Worm (Caenorhabditis elegans) whole organism, L4 larva: Measurements from ENCODE around the gene nol-10.

ENCODE experiments used
- aha-1 ChIP-seq: fragments of 150-350 bp; peaks from one replicate; lab custom pipeline; 2014; ENCODE audit warnings: missing biosample characterization, missing genetic modification characterization
- dmd-8 ChIP-seq: fragments of 200-800 bp; sonication (Bioruptor generic); IDR thresholded peaks from 2 replicates; pipeline ENCODE4 v1.3.6; 2022; ENCODE audit warnings: missing genetic modification characterization, missing compliant biosample characterization
- mdl-1 ChIP-seq, 2 experiments: fragments of 150-350 bp in 1 of 2; sonication (generic microtip) in 1 of 2; optimal IDR thresholded peaks; 2 replicates each; lab custom pipeline; 2014 to 2017; ENCODE audit warnings: missing biosample characterization in 2 of 2, missing genetic modification characterization in 2 of 2
- nhr-102 ChIP-seq: sonication (generic microtip); optimal IDR thresholded peaks from 2 replicates; lab custom pipeline; 2016; ENCODE audit warnings: mild to moderate bottlenecking, missing genetic modification characterization, moderate library complexity, missing compliant biosample characterization
- nhr-42 ChIP-seq: fragments of 200-800 bp; sonication (Bioruptor generic); IDR thresholded peaks from 2 replicates; pipeline ENCODE4 v1.3.6; 2022; ENCODE audit warnings: missing genetic modification characterization, missing compliant biosample characterization

DNA sequence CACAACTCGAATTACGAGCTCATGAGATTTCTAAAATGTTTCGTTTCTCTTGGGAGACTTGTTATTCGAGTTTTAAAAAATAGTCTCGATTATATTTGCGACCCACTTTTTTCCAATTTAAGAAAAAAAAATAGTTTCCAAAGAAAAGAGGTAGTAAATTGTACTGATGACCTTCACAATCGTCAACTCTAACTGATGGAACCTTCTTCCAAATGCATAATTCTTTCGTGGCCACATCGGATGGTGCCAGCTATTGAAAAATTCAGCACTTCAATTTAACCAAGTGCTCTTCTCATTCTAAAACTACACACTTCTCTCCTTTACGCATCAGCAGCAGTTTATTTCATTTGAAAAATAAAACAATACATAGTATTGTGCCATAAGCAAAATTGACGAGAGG is 36.7 kb upstream of the nol-10 start:
- TF ChIP-seq mdl-1 (tag; optimal IDR thresholded peaks at IDR 0.05; lab: Kevin White, UChicago) (no peak), dmd-8 (GFP tag; lab: Robert Waterston, UW) (no peak), nhr-42 (GFP tag; lab: Robert Waterston, UW) (no peak), nhr-102 (tag; lab: Kevin White, UChicago) (no peak), aha-1 (tag; lab: Kevin White, UChicago) (peak; percentile 39)
